Worm (Caenorhabditis elegans): ENCODE data around the gene ten-1.

DNA sequence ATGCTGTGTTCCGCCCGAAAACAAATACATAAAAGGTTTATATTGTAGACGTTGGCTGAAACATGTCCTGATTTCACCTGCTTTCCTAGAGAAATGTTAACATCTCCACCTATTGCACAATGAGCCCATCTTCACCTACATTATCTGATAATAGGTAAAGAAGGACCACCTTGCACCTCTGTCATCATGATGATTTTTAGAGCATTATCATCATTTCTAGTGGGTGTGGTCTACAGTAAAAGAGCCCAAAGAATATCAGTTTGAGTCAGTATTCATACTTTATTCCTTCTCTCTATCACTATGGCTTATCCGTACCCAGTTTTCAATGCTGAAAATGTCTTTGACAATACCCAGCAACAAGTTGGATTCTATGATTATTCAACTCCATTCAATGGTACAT, 63.5 kb downstream of the ten-1 start, which contains the start of gene med-2:
- no peak for TF ChIP-seq K02D7.2 (tag; optimal IDR thresholded peaks at IDR 0.05)
- TF ChIP-seq ceh-9 (tag; optimal IDR thresholded peaks at IDR 0.05): no peak
- TF ChIP-seq lim-6 (tag; optimal IDR thresholded peaks at IDR 0.05): no peak
- no peak for TF ChIP-seq eyg-1 (tag; optimal IDR thresholded peaks at IDR 0.05)
- no peak for TF ChIP-seq pha-4 (tag; optimal IDR thresholded peaks at IDR 0.05)

Measured in whole organism, late embryonic.